Worm (Caenorhabditis elegans): ENCODE data around the gene gcy-9.

DNA sequence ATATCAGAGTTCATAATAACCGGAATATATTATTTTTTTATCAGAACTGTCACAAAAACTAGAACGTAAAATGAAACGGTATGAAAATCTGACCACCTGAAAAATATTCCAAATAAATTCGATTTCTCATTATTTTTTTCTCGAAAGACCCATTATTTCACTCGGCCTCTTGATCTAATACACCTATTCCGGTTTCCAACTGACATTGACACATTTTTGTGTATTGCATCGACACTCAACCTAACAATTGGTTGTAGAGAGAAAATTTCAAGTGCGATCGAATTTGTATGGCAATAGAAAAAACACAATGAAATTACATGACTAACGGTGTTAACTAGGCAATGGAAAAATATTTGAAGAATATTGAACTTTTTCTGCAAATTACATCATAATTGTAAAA is 48.2 kb upstream of the gcy-9 start:
- TF ChIP-seq lin-39 (tag; optimal IDR thresholded peaks at IDR 0.05) = no peak
- no peak for TF ChIP-seq unc-62 (GFP tag; optimal IDR thresholded peaks at IDR 0.05)
- TF ChIP-seq ama-1 (optimal IDR thresholded peaks at IDR 0.05) = no peak
- TF ChIP-seq fkh-10 (GFP tag; optimal IDR thresholded peaks at IDR 0.05) = no peak
- no peak for TF ChIP-seq nfya-1 (tag; optimal IDR thresholded peaks at IDR 0.05; ENCODE audit: insufficient read depth)
- no peak for TF ChIP-seq snpc-4 (tag; optimal IDR thresholded peaks at IDR 0.05)
- no peak for TF ChIP-seq elt-1 (tag; optimal IDR thresholded peaks at IDR 0.05)
- TF ChIP-seq egl-27 (tag; optimal IDR thresholded peaks at IDR 0.05) = no peak
- TF ChIP-seq unc-39 (tag; optimal IDR thresholded peaks at IDR 0.05) = no peak
- no peak for TF ChIP-seq nhr-28 (tag; optimal IDR thresholded peaks at IDR 0.05)
- TF ChIP-seq pha-4 (tag; optimal IDR thresholded peaks at IDR 0.05) = no peak
- no peak for TF ChIP-seq nhr-12 (tag; optimal IDR thresholded peaks at IDR 0.05)
- TF ChIP-seq nhr-11 (tag; optimal IDR thresholded peaks at IDR 0.05) = no peak
